Worm (Caenorhabditis elegans): ENCODE measurements around the gene acl-12.

- TF ChIP-seq hmbx-1 (tag; optimal IDR thresholded peaks at IDR 0.05) (no peak), sea-1 (GFP tag; conservative IDR thresholded peaks at IDR 0.05) (no peak), B0310.2 (tag; optimal IDR thresholded peaks at IDR 0.05) (no peak), ama-1 (optimal IDR thresholded peaks at IDR 0.05) (no peak), pes-1 (GFP tag; IDR thresholded peaks at IDR 0.05) (no peak), flt-1 (GFP tag; IDR thresholded peaks at IDR 0.05) (no peak), ceh-36 (tag; optimal IDR thresholded peaks at IDR 0.05) (no peak)
These were observed 21.8 kb downstream of the acl-12 start, which contains the start of gene C10A4.9 for ce11 chrX:7420571-7420970.
